Worm (Caenorhabditis elegans) whole organism, L2 larva: ENCODE results near the gene B0310.2.

Source experiments
- ama-1 ChIP-seq: fragments of 150-350 bp; optimal IDR thresholded peaks from 2 replicates; lab custom pipeline; 2018; ENCODE audit warnings: inconsistent platforms
- dmd-4 ChIP-seq: sonication (generic microtip); optimal IDR thresholded peaks from 2 replicates; lab custom pipeline; 2017; ENCODE audit warnings: missing biosample characterization, missing genetic modification characterization
- elt-3 ChIP-seq: sonication (generic microtip); optimal IDR thresholded peaks from 2 replicates; lab custom pipeline; 2017; ENCODE audit warnings: missing biosample characterization, missing genetic modification characterization
- fos-1 ChIP-seq: fragments of 150-350 bp; optimal IDR thresholded peaks from 2 replicates; lab custom pipeline; 2014; ENCODE audit warnings: missing biosample characterization, missing genetic modification characterization
- lin-39 ChIP-seq: fragments of 150-350 bp; optimal IDR thresholded peaks from 2 replicates; lab custom pipeline; 2014; ENCODE audit warnings: missing biosample characterization, missing genetic modification reagents, missing genetic modification characterization
- mdl-1 ChIP-seq, 2 experiments: fragments of 150-350 bp in 1 of 2; sonication (generic microtip) in 1 of 2; optimal IDR thresholded peaks; 2 replicates each; lab custom pipeline; 2017; ENCODE audit warnings: missing biosample characterization in 2 of 2, missing genetic modification characterization in 2 of 2
- nhr-11 ChIP-seq: fragments of 150-350 bp; optimal IDR thresholded peaks from 2 replicates; lab custom pipeline; 2014; ENCODE audit warnings: missing biosample characterization, missing genetic modification characterization
- nhr-23 ChIP-seq: fragments of 150-350 bp; optimal IDR thresholded peaks from 2 replicates; lab custom pipeline; 2014; ENCODE audit warnings: missing biosample characterization, missing genetic modification reagents, missing genetic modification characterization
- unc-55 ChIP-seq: fragments of 150-350 bp; sonication (generic microtip); optimal IDR thresholded peaks from 3 replicates; lab custom pipeline; 2014; ENCODE audit warnings: missing biosample characterization, missing genetic modification reagents, missing genetic modification characterization

- TF ChIP-seq elt-3 (tag; lab: Kevin White, UChicago), result no peak
- no peak for TF ChIP-seq fos-1 (tag; lab: Kevin White, UChicago)
- no peak for TF ChIP-seq mdl-1 (tag; optimal IDR thresholded peaks at IDR 0.05; lab: Kevin White, UChicago)
- TF ChIP-seq ama-1, result no peak
- TF ChIP-seq unc-55 (GFP tag; lab: Kevin White, UChicago), result no peak
- TF ChIP-seq lin-39 (tag; lab: Kevin White, UChicago), result no peak
- no peak for TF ChIP-seq nhr-11
- TF ChIP-seq dmd-4 (tag; lab: Kevin White, UChicago), result no peak
- TF ChIP-seq nhr-23 (tag; lab: Kevin White, UChicago), result no peak
These were observed 14.1 kb upstream of the B0310.2 start, which contains the start of gene B0310.3 for ce11 chrX:520881-521280.
